Worm (Caenorhabditis elegans) whole organism, L1 larva: ENCODE data around the gene R160.2.
A peak's percentile ranks its signal among the peaks of the same experiment; 100 is the strongest.

Experiments used
- ama-1 ChIP-seq: fragments of 150-350 bp; optimal IDR thresholded peaks from 2 replicates; lab custom pipeline; 2014
- efl-1 ChIP-seq, 4 experiments: fragments of 150-350 bp; optimal IDR thresholded peaks in 3 of 4; peaks in 1 of 4; 1 replicate in 1 of 4; 2 replicates in 3 of 4; lab custom pipeline; 2014; ENCODE audit warnings: missing biosample characterization in 2 of 4, missing genetic modification characterization in 2 of 4, missing genetic modification reagents in 2 of 4
- fkh-10 ChIP-seq: sonication (generic microtip); optimal IDR thresholded peaks from 2 replicates; lab custom pipeline; 2017; ENCODE audit warnings: missing biosample characterization, missing genetic modification reagents, missing genetic modification characterization
- lin-39 ChIP-seq: fragments of 150-350 bp; optimal IDR thresholded peaks from 2 replicates; lab custom pipeline; 2014; ENCODE audit warnings: missing biosample characterization, missing genetic modification reagents, missing genetic modification characterization
- mdl-1 ChIP-seq, 2 experiments: fragments of 150-350 bp; optimal IDR thresholded peaks; 2 replicates each; lab custom pipeline; 2014 to 2017; ENCODE audit warnings: missing biosample characterization in 2 of 2, missing genetic modification characterization in 2 of 2, inconsistent platforms in 1 of 2
- mef-2 ChIP-seq: fragments of 150-350 bp; optimal IDR thresholded peaks from 2 replicates; lab custom pipeline; 2014; ENCODE audit warnings: missing biosample characterization, missing genetic modification characterization
- nhr-237 ChIP-seq: fragments of 150-350 bp; optimal IDR thresholded peaks from 2 replicates; lab custom pipeline; 2014; ENCODE audit warnings: missing biosample characterization, missing genetic modification characterization
- nhr-77 ChIP-seq: fragments of 150-350 bp; optimal IDR thresholded peaks from 2 replicates; lab custom pipeline; 2014; ENCODE audit warnings: missing biosample characterization, missing genetic modification characterization
- skn-1 ChIP-seq: fragments of 150-350 bp; optimal IDR thresholded peaks from 2 replicates; lab custom pipeline; 2014; ENCODE audit warnings: missing biosample characterization, missing genetic modification characterization
- snu-23 ChIP-seq: sonication (generic microtip); optimal IDR thresholded peaks from 2 replicates; lab custom pipeline; 2016; ENCODE audit warnings: missing genetic modification characterization, missing compliant biosample characterization
- sox-4 ChIP-seq: sonication (generic microtip); optimal IDR thresholded peaks from 2 replicates; lab custom pipeline; 2016; ENCODE audit warnings: missing genetic modification characterization, missing compliant biosample characterization
- unc-30 ChIP-seq: sonication (generic microtip); optimal IDR thresholded peaks from 2 replicates; lab custom pipeline; 2017; ENCODE audit warnings: missing biosample characterization, missing genetic modification characterization
- ztf-4 ChIP-seq: fragments of 150-350 bp; optimal IDR thresholded peaks from 2 replicates; lab custom pipeline; 2014; ENCODE audit warnings: missing biosample characterization, missing genetic modification characterization

ce11 chrX:4342730-4343129 is 34.0 kb downstream of the R160.2 start:
- TF ChIP-seq lin-39 (tag; lab: Kevin White, UChicago) (no peak), fkh-10 (GFP tag; lab: Kevin White, UChicago) (no peak), ama-1 (no peak), sox-4 (tag; lab: Kevin White, UChicago) (no peak), nhr-77 (no peak), ztf-4 (no peak), nhr-237 (tag; lab: Kevin White, UChicago) (no peak), skn-1 (tag; lab: Kevin White, UChicago) (peak; percentile 60), snu-23 (no peak), mdl-1 (tag; optimal IDR thresholded peaks at IDR 0.05; lab: Kevin White, UChicago) (no peak), unc-30 (tag; lab: Kevin White, UChicago) (no peak), mef-2 (no peak), efl-1 (optimal IDR thresholded peaks at IDR 0.05; lab: Kevin White, UChicago) (no peak), efl-1 (GFP tag; optimal IDR thresholded peaks at IDR 0.05 in 1 of 2; lab: Kevin White, UChicago) (no peak)
